Fruit fly (Drosophila melanogaster) S2 (cell line): Measurements from ENCODE around the gene CG17237.

Experiments
- CG8478 ChIP-seq: fragments of >200 bp; optimal IDR thresholded peaks from 2 replicates; lab custom pipeline; 2018
- CTCF ChIP-seq, 2 experiments: fragments of >200 bp; optimal IDR thresholded peaks; 2 replicates each; lab custom pipeline; 2018

dm6 chr2L:2252745-2253144 is 36.5 kb downstream of the CG17237 start, which contains the start of gene CG17234:
- TF ChIP-seq CG8478 (lab: Kevin White, UChicago): no peak
- no peak for TF ChIP-seq CTCF (optimal IDR thresholded peaks at IDR 0.05; lab: Kevin White, UChicago)
